Fruit fly (Drosophila melanogaster) whole organism, embryonic: ENCODE data around the gene mask.

ENCODE experiments used
- Abd-B ChIP-seq: fragments of 200-800 bp; sonication (Bioruptor generic); optimal IDR thresholded peaks from 2 replicates; lab custom pipeline; 2018; ENCODE audit warnings: missing biosample characterization, mild to moderate bottlenecking, missing genetic modification characterization, moderate library complexity
- Atf-2 ChIP-seq: fragments of 200-800 bp; sonication (Bioruptor generic); optimal IDR thresholded peaks from 2 replicates; lab custom pipeline; 2016; ENCODE audit warnings: missing biosample characterization, missing genetic modification characterization
- BEAF-32 ChIP-seq: fragments of 200-800 bp; sonication (Bioruptor generic); optimal IDR thresholded peaks from 3 replicates; lab custom pipeline; 2017; ENCODE audit warnings: missing biosample characterization, missing genetic modification characterization, mild to moderate bottlenecking, moderate library complexity, missing genetic modification reagents
- Bdp1 ChIP-seq: fragments of 200-800 bp; sonication (Bioruptor generic); optimal IDR thresholded peaks from 3 replicates; lab custom pipeline; 2016; ENCODE audit warnings: missing biosample characterization, missing genetic modification characterization
- Bgb ChIP-seq: fragments of 200-800 bp; sonication (Bioruptor generic); IDR thresholded peaks from 2 replicates; pipeline ENCODE4 v1.3.6; 2022; ENCODE audit warnings: missing biosample characterization, missing genetic modification characterization; ENCODE audit not compliant: partially characterized antibody
- CG1024 ChIP-seq: fragments of 200-800 bp; sonication (Bioruptor generic); IDR thresholded peaks from 2 replicates; pipeline ENCODE4 v1.3.6; 2022; ENCODE audit warnings: missing biosample characterization, missing genetic modification characterization
- CG10321 ChIP-seq: fragments of 200-800 bp; sonication (Bioruptor generic); IDR thresholded peaks from 2 replicates; pipeline ENCODE4 v1.3.6; 2022; ENCODE audit warnings: missing biosample characterization, missing genetic modification characterization
- CG11093 ChIP-seq: fragments of 200-800 bp; sonication (Bioruptor generic); IDR thresholded peaks from 3 replicates; pipeline ENCODE4 v1.3.6; 2022; ENCODE audit warnings: missing biosample characterization, missing genetic modification characterization
- CG11560 ChIP-seq: fragments of 200-800 bp; sonication (Bioruptor generic); IDR thresholded peaks from 3 replicates; pipeline ENCODE4 v1.3.6; 2022; ENCODE audit warnings: missing biosample characterization, missing genetic modification characterization
- CG1233 ChIP-seq: fragments of 200-800 bp; sonication (Bioruptor generic); optimal IDR thresholded peaks from 4 replicates; lab custom pipeline; 2018; ENCODE audit warnings: missing biosample characterization, mild to moderate bottlenecking, missing genetic modification characterization
- CG14050 ChIP-seq: fragments of 200-800 bp; sonication (Bioruptor generic); IDR thresholded peaks from 3 replicates; pipeline ENCODE4 v1.3.6; 2022; ENCODE audit warnings: missing biosample characterization, missing genetic modification characterization
- CG14441 ChIP-seq: fragments of 200-800 bp; sonication (Bioruptor generic); IDR thresholded peaks from 2 replicates; pipeline ENCODE4 v1.3.6; 2022; ENCODE audit warnings: missing biosample characterization, missing genetic modification characterization
- CG15601 ChIP-seq: fragments of 200-800 bp; sonication (Bioruptor generic); optimal IDR thresholded peaks from 3 replicates; lab custom pipeline; 2019; ENCODE audit warnings: missing biosample characterization, mild to moderate bottlenecking, missing genetic modification characterization, moderate library complexity
- CG17361 ChIP-seq: fragments of 200-800 bp; sonication (Bioruptor generic); IDR thresholded peaks from 3 replicates; pipeline ENCODE4 v1.3.6; 2022; ENCODE audit warnings: missing biosample characterization, missing genetic modification characterization
- CG17802 ChIP-seq: fragments of 200-800 bp; sonication (Bioruptor generic); optimal IDR thresholded peaks from 2 replicates; lab custom pipeline; 2018; ENCODE audit warnings: missing biosample characterization, mild to moderate bottlenecking, missing genetic modification characterization, moderate library complexity
- CG1792 ChIP-seq: fragments of 200-800 bp; sonication (Bioruptor generic); optimal IDR thresholded peaks from 2 replicates; lab custom pipeline; 2016; ENCODE audit warnings: missing biosample characterization, missing genetic modification characterization
- CG2129 ChIP-seq: fragments of 200-800 bp; sonication (Bioruptor generic); IDR thresholded peaks from 2 replicates; pipeline ENCODE4 v1.3.6; 2022; ENCODE audit warnings: missing biosample characterization, missing genetic modification characterization; ENCODE audit not compliant: partially characterized antibody
- CG3065 ChIP-seq: fragments of 200-800 bp; sonication (Bioruptor generic); optimal IDR thresholded peaks from 2 replicates; lab custom pipeline; 2016; ENCODE audit warnings: missing biosample characterization, missing genetic modification characterization
- CG4328 ChIP-seq: fragments of 200-800 bp; sonication (Bioruptor generic); optimal IDR thresholded peaks from 3 replicates; lab custom pipeline; 2017; ENCODE audit warnings: missing biosample characterization, missing genetic modification reagents, missing genetic modification characterization
- CG4424 ChIP-seq: fragments of 200-800 bp; sonication (Bioruptor generic); optimal IDR thresholded peaks from 3 replicates; lab custom pipeline; 2016; ENCODE audit warnings: missing biosample characterization, missing genetic modification characterization
- CG7786 ChIP-seq: fragments of 200-800 bp; sonication (Bioruptor generic); optimal IDR thresholded peaks from 2 replicates; lab custom pipeline; 2016; ENCODE audit warnings: missing biosample characterization, missing genetic modification characterization
- CG8478 ChIP-seq: fragments of >200 bp; optimal IDR thresholded peaks from 2 replicates; lab custom pipeline; 2018
- CG9876 ChIP-seq: fragments of 200-800 bp; sonication (Bioruptor generic); optimal IDR thresholded peaks from 2 replicates; lab custom pipeline; 2016; ENCODE audit warnings: missing biosample characterization, missing genetic modification characterization
- CkIIα-i1 ChIP-seq: fragments of 200-800 bp; sonication (Bioruptor generic); IDR thresholded peaks from 2 replicates; pipeline ENCODE4 v1.3.6; 2022; ENCODE audit warnings: missing biosample characterization, missing genetic modification characterization
- D ChIP-seq, 2 experiments: fragments of 200-800 bp in 1 of 2; fragments of >200 bp in 1 of 2; sonication (Bioruptor generic) in 1 of 2; optimal IDR thresholded peaks; 2 replicates in 1 of 2; 3 replicates in 1 of 2; lab custom pipeline; 2017; ENCODE audit warnings: mild to moderate bottlenecking in 1 of 2, missing biosample characterization in 1 of 2, missing genetic modification characterization in 1 of 2, missing genetic modification reagents in 1 of 2
- Dad ChIP-seq: fragments of 200-800 bp; sonication (Bioruptor generic); optimal IDR thresholded peaks from 3 replicates; lab custom pipeline; 2016; ENCODE audit warnings: missing biosample characterization, missing genetic modification characterization
- Deaf1 ChIP-seq: fragments of 200-800 bp; optimal IDR thresholded peaks from 3 replicates; lab custom pipeline; 2019; ENCODE audit warnings: missing biosample characterization, mild to moderate bottlenecking, missing genetic modification characterization, moderate library complexity
- Hand ChIP-seq: fragments of 200-800 bp; sonication (Bioruptor generic); optimal IDR thresholded peaks from 2 replicates; lab custom pipeline; 2017; ENCODE audit warnings: mild to moderate bottlenecking, missing biosample characterization, missing genetic modification reagents, missing genetic modification characterization
- Kr ChIP-seq: fragments of 200-800 bp; sonication (Bioruptor generic); optimal IDR thresholded peaks from 2 replicates; lab custom pipeline; 2017; ENCODE audit warnings: missing biosample characterization, mild to moderate bottlenecking, missing genetic modification characterization
- Max ChIP-seq: fragments of 200-800 bp; sonication (Bioruptor generic); optimal IDR thresholded peaks from 2 replicates; lab custom pipeline; 2016; ENCODE audit warnings: missing biosample characterization, mild to moderate bottlenecking, missing genetic modification characterization
- Med ChIP-seq: fragments of 200-800 bp; sonication (Bioruptor generic); peaks from one replicate; lab custom pipeline; 2016; ENCODE audit warnings: missing biosample characterization, missing genetic modification characterization, mild to moderate bottlenecking, inconsistent platforms, moderate library complexity
- Meics ChIP-seq: fragments of 200-800 bp; sonication (Bioruptor generic); optimal IDR thresholded peaks from 2 replicates; lab custom pipeline; 2017; ENCODE audit warnings: missing biosample characterization, mild to moderate bottlenecking, missing genetic modification characterization
- Nf-YB ChIP-seq: fragments of 200-800 bp; sonication (Bioruptor generic); optimal IDR thresholded peaks from 3 replicates; lab custom pipeline; 2019; ENCODE audit warnings: missing biosample characterization, mild to moderate bottlenecking, missing genetic modification characterization, moderate library complexity
- Trl ChIP-seq, 3 experiments: fragments of >200 bp in 2 of 3; fragments of 200-800 bp in 1 of 3; sonication (Bioruptor generic) in 1 of 3; optimal IDR thresholded peaks; 2 replicates in 1 of 3; 3 replicates in 2 of 3; lab custom pipeline; 2016 to 2017; ENCODE audit warnings: missing biosample characterization in 1 of 3, missing genetic modification characterization in 1 of 3
- Usf ChIP-seq: fragments of 200-800 bp; sonication (Bioruptor generic); optimal IDR thresholded peaks from 2 replicates; lab custom pipeline; 2017; ENCODE audit warnings: missing genotype, missing biosample characterization, missing genetic modification characterization
- ap ChIP-seq: fragments of 200-800 bp; sonication (Bioruptor generic); IDR thresholded peaks from 2 replicates; pipeline ENCODE4 v1.3.6; 2022; ENCODE audit warnings: missing biosample characterization, missing genetic modification characterization
- ato ChIP-seq: fragments of 200-800 bp; sonication (Bioruptor generic); IDR thresholded peaks from 2 replicates; pipeline ENCODE4 v1.3.6; 2022; ENCODE audit warnings: missing biosample characterization, missing genetic modification characterization; ENCODE audit not compliant: partially characterized antibody
- bab2 ChIP-seq: fragments of 200-800 bp; sonication (Bioruptor generic); optimal IDR thresholded peaks from 2 replicates; lab custom pipeline; 2016; ENCODE audit warnings: missing biosample characterization, missing genetic modification characterization
- bcd ChIP-seq: fragments of 200-800 bp; sonication (Bioruptor generic); optimal IDR thresholded peaks from 2 replicates; lab custom pipeline; 2017; ENCODE audit warnings: missing biosample characterization, mild to moderate bottlenecking, missing genetic modification characterization
- bowl ChIP-seq: fragments of 200-800 bp; sonication (Bioruptor generic); IDR thresholded peaks from 2 replicates; pipeline ENCODE4 v1.3.6; 2022; ENCODE audit warnings: missing biosample characterization, missing genetic modification characterization
- ci ChIP-seq: fragments of 200-800 bp; sonication (Bioruptor generic); IDR thresholded peaks from 3 replicates; pipeline ENCODE4 v1.3.6; 2022; ENCODE audit warnings: missing biosample characterization, missing genetic modification characterization
- corto ChIP-seq: fragments of 200-800 bp; sonication (Bioruptor generic); optimal IDR thresholded peaks from 2 replicates; lab custom pipeline; 2016; ENCODE audit warnings: missing biosample characterization, mild to moderate bottlenecking, missing genetic modification characterization, moderate library complexity
- gem ChIP-seq: fragments of 200-800 bp; sonication (Bioruptor generic); optimal IDR thresholded peaks from 2 replicates; lab custom pipeline; 2019; ENCODE audit warnings: missing biosample characterization, mild to moderate bottlenecking, missing genetic modification characterization, moderate library complexity
- h ChIP-seq: fragments of >200 bp; optimal IDR thresholded peaks from 2 replicates; lab custom pipeline; 2017
- kay ChIP-seq: fragments of 200-800 bp; sonication (Bioruptor generic); optimal IDR thresholded peaks from 2 replicates; lab custom pipeline; 2016; ENCODE audit warnings: missing biosample characterization, missing genetic modification characterization
- klu ChIP-seq: fragments of 200-800 bp; sonication (Bioruptor generic); IDR thresholded peaks from 2 replicates; pipeline ENCODE4 v1.3.6; 2022; ENCODE audit warnings: missing biosample characterization, missing genetic modification characterization
- luna ChIP-seq: fragments of 200-800 bp; sonication (Bioruptor generic); optimal IDR thresholded peaks from 2 replicates; lab custom pipeline; 2016; ENCODE audit warnings: missing biosample characterization, missing genetic modification characterization
- nerfin-1 ChIP-seq: fragments of 200-800 bp; sonication (Bioruptor generic); optimal IDR thresholded peaks from 3 replicates; lab custom pipeline; 2019; ENCODE audit warnings: missing biosample characterization, mild to moderate bottlenecking, missing genetic modification characterization, moderate library complexity
- oc ChIP-seq: fragments of 200-800 bp; sonication (Bioruptor generic); optimal IDR thresholded peaks from 2 replicates; lab custom pipeline; 2018; ENCODE audit warnings: missing biosample characterization, mild to moderate bottlenecking, missing genetic modification characterization, moderate library complexity
- sc ChIP-seq, 3 experiments: fragments of >200 bp in 2 of 3; fragments of 200-800 bp in 1 of 3; sonication (Bioruptor generic) in 1 of 3; optimal IDR thresholded peaks; 2 replicates in 2 of 3; 3 replicates in 1 of 3; lab custom pipeline; 2017; ENCODE audit warnings: mild to moderate bottlenecking in 1 of 3, missing biosample characterization in 1 of 3, missing genetic modification characterization in 1 of 3, missing genetic modification reagents in 1 of 3
- ssp ChIP-seq: fragments of 200-800 bp; sonication (Bioruptor generic); IDR thresholded peaks from 2 replicates; pipeline ENCODE4 v1.3.6; 2022; ENCODE audit warnings: missing biosample characterization, missing genetic modification characterization

mask gene

dm6 chr3R:24298534-24298936 lies 68.2 kb downstream of the mask start (continued):
- TF ChIP-seq CG4424 (GFP tag; lab: Kevin White, UChicago) (no peak), klu (GFP tag; lab: Robert Waterston, UW) (no peak), CG17802 (tag; lab: Kevin White, UChicago) (no peak), Nf-YB (no peak), ap (GFP tag; lab: Robert Waterston, UW) (0 out of 2 replicates have a peak, but pooled peaks have one; percentile 13), BEAF-32 (no peak), CG11560 (tag; lab: Robert Waterston, UW) (no peak), CG10321 (GFP tag; lab: Robert Waterston, UW) (no peak), Dad (no peak), CG4328 (GFP tag; lab: Kevin White, UChicago) (no peak), oc (tag; lab: Kevin White, UChicago) (no peak), CG1792 (GFP tag; lab: Kevin White, UChicago) (no peak), ato (GFP tag; lab: Robert Waterston, UW) (no peak), CG14441 (peak; percentile 49), CG11093 (no peak), Bgb (no peak), bab2 (peak; percentile 15), D (optimal IDR thresholded peaks at IDR 0.05; lab: Kevin White, UChicago) (no peak), D (GFP tag; optimal IDR thresholded peaks at IDR 0.05; lab: Kevin White, UChicago) (no peak), Deaf1 (tag; lab: Kevin White, UChicago) (no peak), Bdp1 (GFP tag; lab: Kevin White, UChicago) (no peak), luna (no peak), CG1024 (GFP tag; lab: Robert Waterston, UW) (no peak), sc (optimal IDR thresholded peaks at IDR 0.05; lab: Kevin White, UChicago) (no peak), sc (GFP tag; optimal IDR thresholded peaks at IDR 0.05; lab: Kevin White, UChicago) (peak; percentile 10), CG2129 (no peak), nerfin-1 (tag; lab: Kevin White, UChicago) (peak; percentile 5), ci (peak; percentile 43; the same call in 1 of the 3 replicates), ssp (GFP tag; lab: Robert Waterston, UW) (no peak), CG17361 (GFP tag; lab: Robert Waterston, UW) (peak; percentile 31; the same call in 1 of the 3 replicates), Med (GFP tag; lab: Kevin White, UChicago) (peak; percentile 92), h (no peak), CG15601 (tag; lab: Kevin White, UChicago) (no peak), corto (GFP tag; lab: Kevin White, UChicago) (no peak), CG9876 (no peak), Atf-2 (no peak), Hand (GFP tag; lab: Kevin White, UChicago) (no peak), CG3065 (GFP tag; lab: Kevin White, UChicago) (no peak), CG7786 (GFP tag; lab: Kevin White, UChicago) (no peak), gem (peak; percentile 55), Kr (GFP tag; lab: Kevin White, UChicago) (no peak), bcd (no peak), Usf (GFP tag; lab: Kevin White, UChicago) (no peak), CG8478 (lab: Kevin White, UChicago) (no peak), Abd-B (GFP tag; lab: Kevin White, UChicago) (no peak), Meics (peak; percentile 29), bowl (GFP tag; lab: Robert Waterston, UW) (no peak), CG14050 (GFP tag; lab: Robert Waterston, UW) (no peak), Trl (optimal IDR thresholded peaks at IDR 0.05; lab: Kevin White, UChicago) (no peak), Trl (GFP tag; optimal IDR thresholded peaks at IDR 0.05; lab: Kevin White, UChicago) (no peak), kay (GFP tag; lab: Kevin White, UChicago) (peak; percentile 24), CG1233 (GFP tag; lab: Kevin White, UChicago) (no peak), Max (GFP tag; lab: Kevin White, UChicago) (peak; percentile 31), CkIIα-i1 (no peak)
